Worm (Caenorhabditis elegans) whole organism, young adult: ENCODE results near the gene F47B8.4.

Source experiments
- ama-1 ChIP-seq, 3 experiments: fragments of 150-350 bp in 1 of 3; sonication (generic microtip) in 2 of 3; optimal IDR thresholded peaks; 2 replicates each; lab custom pipeline; 2014 to 2018; ENCODE audit warnings: missing biosample characterization in 2 of 3, missing genetic modification characterization in 2 of 3, missing genetic modification reagents in 2 of 3
- bed-2 ChIP-seq: fragments of 200-800 bp; sonication (Bioruptor generic); IDR thresholded peaks from 2 replicates; pipeline ENCODE4 v1.3.6; 2022; ENCODE audit warnings: missing genetic modification reagents, missing genetic modification characterization, missing compliant biosample characterization
- cebp-1 ChIP-seq, 2 experiments: fragments of 200-800 bp in 1 of 2; sonication (Bioruptor generic) in 1 of 2; sonication (generic microtip) in 1 of 2; IDR thresholded peaks in 1 of 2; optimal IDR thresholded peaks in 1 of 2; 2 replicates each; pipeline versions ENCODE4 v1.3.6 to Lab custom; 2017 to 2022; ENCODE audit warnings: missing compliant biosample characterization in 2 of 2, missing genetic modification characterization in 2 of 2, mild to moderate bottlenecking in 1 of 2, missing genetic modification reagents in 1 of 2, moderate library complexity in 1 of 2
- lag-1 ChIP-seq: fragments of 200-800 bp; sonication (Bioruptor generic); IDR thresholded peaks from 2 replicates; pipeline ENCODE4 v1.3.6; 2022; ENCODE audit warnings: missing genetic modification reagents, missing genetic modification characterization, missing compliant biosample characterization
- madf-10 ChIP-seq: sonication (generic microtip); optimal IDR thresholded peaks from 2 replicates; lab custom pipeline; 2016; ENCODE audit warnings: mild to moderate bottlenecking, missing genetic modification characterization, missing compliant biosample characterization
- nfya-1 ChIP-seq: sonication (generic microtip); optimal IDR thresholded peaks from 2 replicates; lab custom pipeline; 2017; ENCODE audit warnings: antibody characterized with exemption, missing compliant biosample characterization, missing genetic modification characterization, borderline replicate concordance; ENCODE audit not compliant: insufficient read depth
- nhr-90 ChIP-seq: sonication (generic microtip); optimal IDR thresholded peaks from 2 replicates; lab custom pipeline; 2016; ENCODE audit warnings: missing genotype, mild to moderate bottlenecking, missing genetic modification characterization, missing compliant biosample characterization
- rec-8 ChIP-seq, 2 experiments: sonication (generic microtip); optimal IDR thresholded peaks; 2 replicates each; lab custom pipeline; 2016; ENCODE audit warnings: mild to moderate bottlenecking in 2 of 2, missing genetic modification characterization in 2 of 2, missing genetic modification reagents in 2 of 2, missing genotype in 2 of 2, missing biosample characterization in 1 of 2, missing compliant biosample characterization in 1 of 2, moderate library complexity in 1 of 2
- zfh-2 ChIP-seq: fragments of 200-800 bp; sonication (Bioruptor generic); conservative IDR thresholded peaks from 2 replicates; pipeline ENCODE4 v1.3.6; 2022; ENCODE audit warnings: missing genetic modification reagents, missing genetic modification characterization, missing compliant biosample characterization

DNA sequence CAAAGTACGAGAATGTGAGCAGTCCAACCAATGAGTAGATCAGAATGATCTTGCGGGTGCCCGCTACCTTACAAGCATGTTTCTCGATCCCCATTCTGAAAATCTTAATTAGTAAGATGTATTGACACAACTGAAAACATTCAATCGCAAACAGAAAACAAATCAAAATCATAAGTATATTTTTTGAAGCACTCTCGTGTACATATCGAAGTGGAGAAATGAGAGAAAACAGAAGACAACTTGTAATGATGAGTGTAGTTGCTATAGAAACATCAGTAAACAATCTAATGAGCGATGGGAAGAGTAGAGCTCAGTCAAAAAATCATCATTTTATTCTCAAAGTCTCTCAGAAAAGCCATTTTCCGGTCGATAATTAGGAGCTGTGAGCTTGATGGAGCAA is 11.8 kb downstream of the F47B8.4 start, which contains the start of gene F14D7.8:
- TF ChIP-seq nfya-1 (tag; lab: Kevin White, UChicago) (no peak), bed-2 (GFP tag; lab: Robert Waterston, UW) (no peak), nhr-90 (tag; lab: Kevin White, UChicago) (no peak), lag-1 (GFP tag; lab: Robert Waterston, UW) (no peak), ama-1 (optimal IDR thresholded peaks at IDR 0.05; lab: Kevin White, UChicago) (no peak), ama-1 (GFP tag; optimal IDR thresholded peaks at IDR 0.05; lab: Kevin White, UChicago) (no peak), zfh-2 (GFP tag; lab: Robert Waterston, UW) (no peak), rec-8 (tag; optimal IDR thresholded peaks at IDR 0.05; lab: Kevin White, UChicago) (no peak), madf-10 (tag; lab: Kevin White, UChicago) (no peak), cebp-1 (GFP tag; IDR thresholded peaks at IDR 0.05; lab: Robert Waterston, UW) (no peak), cebp-1 (tag; optimal IDR thresholded peaks at IDR 0.05; lab: Kevin White, UChicago) (no peak)
